Worm (Caenorhabditis elegans) whole organism, L4 larva: ENCODE measurements around the gene gst-32.
"Not testable (repeated sequence)": the region's sequence is repeated elsewhere in the genome, so short reads cannot be mapped to it uniquely, and the experiment has no call there.

Experiments used
- F26F4.8 ChIP-seq: fragments of 200-800 bp; sonication (Bioruptor generic); conservative IDR thresholded peaks from 2 replicates; pipeline ENCODE4 v1.3.6; 2022; ENCODE audit warnings: missing genetic modification characterization, missing compliant biosample characterization
- F44E2.7 ChIP-seq: fragments of 200-800 bp; sonication (Bioruptor generic); IDR thresholded peaks from 2 replicates; pipeline ENCODE4 v2.1.2; 2022; ENCODE audit warnings: missing genetic modification characterization, missing compliant biosample characterization
- Y5F2A.4 ChIP-seq: fragments of 200-800 bp; sonication (Bioruptor generic); optimal IDR thresholded peaks from 2 replicates; lab custom pipeline; 2018; ENCODE audit warnings: mild to moderate bottlenecking, missing genetic modification characterization, missing compliant biosample characterization
- Y75B8A.6 ChIP-seq: fragments of 200-800 bp; sonication (Bioruptor generic); IDR thresholded peaks from 2 replicates; pipeline ENCODE4 v1.3.6; 2022; ENCODE audit warnings: missing genetic modification reagents, missing genetic modification characterization, missing compliant biosample characterization
- aly-2 ChIP-seq: sonication (generic microtip); optimal IDR thresholded peaks from 2 replicates; lab custom pipeline; 2018; ENCODE audit warnings: missing biosample characterization, missing genetic modification characterization
- ama-1 ChIP-seq: fragments of 150-350 bp; optimal IDR thresholded peaks from 2 replicates; lab custom pipeline; 2014; ENCODE audit warnings: inconsistent platforms, mixed read lengths
- attf-4 ChIP-seq: sonication (generic microtip); optimal IDR thresholded peaks from 3 replicates; lab custom pipeline; 2017; ENCODE audit warnings: missing biosample characterization, missing genetic modification characterization
- ceh-28 ChIP-seq: fragments of 150-350 bp; optimal IDR thresholded peaks from 2 replicates; lab custom pipeline; 2014; ENCODE audit warnings: missing biosample characterization, missing genetic modification reagents, missing genetic modification characterization
- ceh-44 ChIP-seq: fragments of 200-800 bp; sonication (Bioruptor generic); IDR thresholded peaks from 2 replicates; pipeline ENCODE4 v1.3.6; 2022; ENCODE audit warnings: missing genetic modification reagents, missing genetic modification characterization, missing compliant biosample characterization
- ceh-62 ChIP-seq: sonication (generic microtip); optimal IDR thresholded peaks from 2 replicates; lab custom pipeline; 2017; ENCODE audit warnings: missing biosample characterization, missing genetic modification characterization
- ces-1 ChIP-seq: fragments of 150-350 bp; sonication (generic microtip); optimal IDR thresholded peaks from 4 replicates; lab custom pipeline; 2014; ENCODE audit warnings: missing biosample characterization, missing genetic modification reagents, missing genetic modification characterization
- daf-12 ChIP-seq: fragments of 150-350 bp; optimal IDR thresholded peaks from 2 replicates; lab custom pipeline; 2014; ENCODE audit warnings: missing biosample characterization, missing genetic modification reagents, missing genetic modification characterization
- daf-16 ChIP-seq, 3 experiments: sonication (generic microtip); optimal IDR thresholded peaks; 2 replicates each; lab custom pipeline; 2016 to 2017; ENCODE audit warnings: missing genetic modification characterization in 3 of 3, missing genetic modification reagents in 3 of 3, mild to moderate bottlenecking in 2 of 3, missing compliant biosample characterization in 2 of 3, missing biosample characterization in 1 of 3, moderate library complexity in 1 of 3
- dmd-8 ChIP-seq: fragments of 200-800 bp; sonication (Bioruptor generic); IDR thresholded peaks from 2 replicates; pipeline ENCODE4 v1.3.6; 2022; ENCODE audit warnings: missing genetic modification characterization, missing compliant biosample characterization
- dmd-9 ChIP-seq: fragments of 200-800 bp; sonication (Bioruptor generic); IDR thresholded peaks from 2 replicates; pipeline ENCODE4 v1.3.6; 2022; ENCODE audit warnings: missing genetic modification reagents, missing genetic modification characterization, missing compliant biosample characterization
- dve-1 ChIP-seq: sonication (generic microtip); optimal IDR thresholded peaks from 2 replicates; lab custom pipeline; 2017; ENCODE audit warnings: antibody characterized with exemption, mild to moderate bottlenecking, missing genetic modification characterization, missing compliant biosample characterization; ENCODE audit not compliant: insufficient read depth
- hlh-11 ChIP-seq: fragments of 200-800 bp; sonication (Bioruptor generic); optimal IDR thresholded peaks from 2 replicates; lab custom pipeline; 2018; ENCODE audit warnings: mild to moderate bottlenecking, missing genetic modification characterization, missing compliant biosample characterization
- hmg-1.1 ChIP-seq: fragments of 200-800 bp; sonication (Bioruptor generic); IDR thresholded peaks from 2 replicates; pipeline ENCODE4 v1.3.6; 2022; ENCODE audit warnings: missing genetic modification reagents, missing genetic modification characterization, missing compliant biosample characterization
- jun-1 ChIP-seq: fragments of 150-350 bp; optimal IDR thresholded peaks from 2 replicates; lab custom pipeline; 2014; ENCODE audit warnings: missing biosample characterization, missing genetic modification reagents, missing genetic modification characterization
- lim-7 ChIP-seq: fragments of 200-800 bp; sonication (Bioruptor generic); IDR thresholded peaks from 2 replicates; pipeline ENCODE4 v1.3.6; 2022; ENCODE audit warnings: missing genetic modification characterization, missing compliant biosample characterization
- lin-13 ChIP-seq: fragments of 150-350 bp; optimal IDR thresholded peaks from 2 replicates; lab custom pipeline; 2014; ENCODE audit warnings: missing biosample characterization, missing genetic modification reagents, missing genetic modification characterization
- lin-39 ChIP-seq: fragments of 150-350 bp; optimal IDR thresholded peaks from 2 replicates; lab custom pipeline; 2014; ENCODE audit warnings: missing biosample characterization, missing genetic modification reagents, missing genetic modification characterization
- lir-3 ChIP-seq: sonication (generic microtip); optimal IDR thresholded peaks from 2 replicates; lab custom pipeline; 2016; ENCODE audit warnings: mild to moderate bottlenecking, missing genetic modification characterization, missing compliant biosample characterization
- lsy-2 ChIP-seq, 2 experiments: fragments of 150-350 bp in 1 of 2; sonication (generic microtip) in 1 of 2; optimal IDR thresholded peaks; 2 replicates each; lab custom pipeline; 2014 to 2017; ENCODE audit warnings: missing biosample characterization in 2 of 2, missing genetic modification characterization in 2 of 2
- mdt-29 ChIP-seq: fragments of 200-800 bp; sonication (Bioruptor generic); IDR thresholded peaks from 2 replicates; pipeline ENCODE4 v1.3.6; 2022; ENCODE audit warnings: missing genetic modification reagents, missing genetic modification characterization, missing compliant biosample characterization
- mep-1 ChIP-seq: fragments of 150-350 bp; sonication (generic microtip); optimal IDR thresholded peaks from 3 replicates; lab custom pipeline; 2014; ENCODE audit warnings: missing biosample characterization, missing genetic modification characterization
- mes-2 ChIP-seq: sonication (generic microtip); optimal IDR thresholded peaks from 2 replicates; lab custom pipeline; 2016; ENCODE audit warnings: missing genotype, mild to moderate bottlenecking, missing genetic modification characterization, missing compliant biosample characterization; ENCODE audit not compliant: poor library complexity, severe bottlenecking
- mxl-2 ChIP-seq: fragments of 200-800 bp; sonication (Bioruptor generic); conservative IDR thresholded peaks from 2 replicates; pipeline ENCODE4 v1.3.6; 2022; ENCODE audit warnings: missing genetic modification reagents, missing genetic modification characterization, missing compliant biosample characterization
- nhr-11 ChIP-seq: fragments of 150-350 bp; optimal IDR thresholded peaks from 2 replicates; lab custom pipeline; 2014; ENCODE audit warnings: missing biosample characterization, missing genetic modification characterization
- nhr-28 ChIP-seq: fragments of 150-350 bp; optimal IDR thresholded peaks from 2 replicates; lab custom pipeline; 2014; ENCODE audit warnings: missing biosample characterization, missing genetic modification characterization
- nhr-48 ChIP-seq: sonication (generic microtip); optimal IDR thresholded peaks from 2 replicates; lab custom pipeline; 2016; ENCODE audit warnings: mild to moderate bottlenecking, missing genetic modification characterization, missing compliant biosample characterization
- nhr-77 ChIP-seq: fragments of 150-350 bp; optimal IDR thresholded peaks from 2 replicates; lab custom pipeline; 2014; ENCODE audit warnings: missing biosample characterization, missing genetic modification characterization
- pha-4 ChIP-seq, 2 experiments: fragments of 150-350 bp in 1 of 2; fragments of 200-800 bp in 1 of 2; sonication (Bioruptor generic) in 1 of 2; IDR thresholded peaks in 1 of 2; optimal IDR thresholded peaks in 1 of 2; 2 replicates each; pipeline versions ENCODE4 v1.3.6 to Lab custom; 2014 to 2022; ENCODE audit warnings: missing genetic modification characterization in 2 of 2, missing genetic modification reagents in 2 of 2, missing biosample characterization in 1 of 2, missing compliant biosample characterization in 1 of 2
- pqm-1 ChIP-seq: sonication (generic microtip); optimal IDR thresholded peaks from 2 replicates; lab custom pipeline; 2017; ENCODE audit warnings: missing biosample characterization, missing genetic modification characterization
- rbr-2 ChIP-seq: sonication (generic microtip); optimal IDR thresholded peaks from 2 replicates; lab custom pipeline; 2016; ENCODE audit warnings: missing genotype, missing genetic modification characterization, missing compliant biosample characterization
- saeg-2 ChIP-seq: fragments of 200-800 bp; sonication (Bioruptor generic); IDR thresholded peaks from 2 replicates; pipeline ENCODE4 v1.3.6; 2022; ENCODE audit warnings: missing genetic modification reagents, missing genetic modification characterization, missing compliant biosample characterization
- set-16 ChIP-seq: fragments of 200-800 bp; sonication (Bioruptor generic); IDR thresholded peaks from 2 replicates; pipeline ENCODE4 v1.3.6; 2022; ENCODE audit warnings: missing genetic modification reagents, missing genetic modification characterization, missing compliant biosample characterization
- skn-1 ChIP-seq: fragments of 150-350 bp; optimal IDR thresholded peaks from 2 replicates; lab custom pipeline; 2014; ENCODE audit warnings: missing biosample characterization, missing genetic modification characterization
- snpc-1.2 ChIP-seq: fragments of 200-800 bp; sonication (Bioruptor generic); IDR thresholded peaks from 2 replicates; pipeline ENCODE4 v1.3.6; 2022; ENCODE audit warnings: missing genetic modification reagents, missing genetic modification characterization, missing compliant biosample characterization
- spr-3 ChIP-seq: fragments of 200-800 bp; sonication (Bioruptor generic); optimal IDR thresholded peaks from 2 replicates; lab custom pipeline; 2018; ENCODE audit warnings: mild to moderate bottlenecking, missing genetic modification characterization, missing compliant biosample characterization
- vab-7 ChIP-seq: fragments of 200-800 bp; sonication (Bioruptor generic); IDR thresholded peaks from 2 replicates; pipeline ENCODE4 v1.3.6; 2022; ENCODE audit warnings: missing genetic modification reagents, missing genetic modification characterization, missing compliant biosample characterization
- zfp-2 ChIP-seq: sonication (generic microtip); optimal IDR thresholded peaks from 2 replicates; lab custom pipeline; 2016; ENCODE audit warnings: mild to moderate bottlenecking, missing genetic modification characterization, missing compliant biosample characterization
- zip-11 ChIP-seq: fragments of 200-800 bp; sonication (Bioruptor generic); IDR thresholded peaks from 2 replicates; pipeline ENCODE4 v1.3.6; 2022; ENCODE audit warnings: missing genetic modification characterization, missing compliant biosample characterization
- zip-2 ChIP-seq: fragments of 150-350 bp; optimal IDR thresholded peaks from 2 replicates; lab custom pipeline; 2014; ENCODE audit warnings: missing biosample characterization, missing genetic modification characterization

gst-32 gene

ce11 chrII:15173174-15173573 is 5.2 kb downstream of the gst-32 start (continued):
- TF ChIP-seq lin-13 (GFP tag; lab: Kevin White, UChicago) (no peak), hmg-1.1 (GFP tag; lab: Robert Waterston, UW) (0 out of 2 replicates have a peak, but pooled peaks have one; percentile 49), mep-1 (tag; lab: Kevin White, UChicago) (no peak), lsy-2 (tag; optimal IDR thresholded peaks at IDR 0.05; lab: Kevin White, UChicago) (peak in 1 of 2 experiments; percentile 21), hlh-11 (tag; lab: Kevin White, UChicago) (peak; percentile 23)

- TF ChIP-seq aly-2 (tag; lab: Kevin White, UChicago); jun-1 (tag; lab: Kevin White, UChicago); skn-1: not testable (repeated sequence)
Observed at ce11 chrII:15171816-15172215, 6.6 kb downstream of the gst-32 start, which contains the start of gene gst-39. TSS of gene gst-39 (minus strand) at chrII:15171916.

- TF ChIP-seq ceh-62 (tag; lab: Kevin White, UChicago) (no peak), Y75B8A.6 (GFP tag; lab: Robert Waterston, UW) (no peak), hmg-1.1 (GFP tag; lab: Robert Waterston, UW) (no peak), mep-1 (tag; lab: Kevin White, UChicago) (no peak), ces-1 (GFP tag; lab: Kevin White, UChicago) (no peak), dve-1 (tag; lab: Kevin White, UChicago) (peak; percentile 63), lim-7 (GFP tag; lab: Robert Waterston, UW) (no peak), nhr-11 (tag; lab: Kevin White, UChicago) (no peak), nhr-77 (tag; lab: Kevin White, UChicago) (peak; percentile 53), ama-1 (no peak), snpc-1.2 (no peak), nhr-28 (tag; lab: Kevin White, UChicago) (peak; percentile 69), lir-3 (tag; lab: Kevin White, UChicago) (no peak), zip-11 (no peak), ceh-44 (GFP tag; lab: Robert Waterston, UW) (no peak), daf-16 (GFP tag; optimal IDR thresholded peaks at IDR 0.05; lab: Kevin White, UChicago) (no peak), daf-16 (tag; optimal IDR thresholded peaks at IDR 0.05; lab: Kevin White, UChicago) (peak; percentile 100)
Observed at ce11 chrII:15169811-15170282, 8.5 kb downstream of the gst-32 start, which contains the start of gene gst-29. TSS of gene gst-29 (minus strand) at chrII:15169861.

- no peak for TF ChIP-seq F26F4.8 (GFP tag; lab: Robert Waterston, UW)
- TF ChIP-seq Y75B8A.6 (GFP tag; lab: Robert Waterston, UW), result no peak
- TF ChIP-seq vab-7 (GFP tag; lab: Robert Waterston, UW), result no peak
- TF ChIP-seq zip-2 (tag; lab: Kevin White, UChicago), result no peak
- peak; percentile 13 for TF ChIP-seq pqm-1 (tag; lab: Kevin White, UChicago)
- TF ChIP-seq daf-12 (tag; lab: Kevin White, UChicago), result no peak
- 0 out of 2 replicates have a peak, but pooled peaks have one; percentile 25 for TF ChIP-seq saeg-2 (GFP tag; lab: Robert Waterston, UW)
- no peak for TF ChIP-seq F44E2.7 (GFP tag; lab: Robert Waterston, UW)
- TF ChIP-seq mes-2 (tag; lab: Kevin White, UChicago), result no peak
- TF ChIP-seq dmd-8 (GFP tag; lab: Robert Waterston, UW), result no peak
- no peak for TF ChIP-seq ceh-44 (GFP tag; lab: Robert Waterston, UW)
- TF ChIP-seq nhr-77 (tag; lab: Kevin White, UChicago), result peak; percentile 52
- TF ChIP-seq nhr-48 (tag; lab: Kevin White, UChicago), result no peak
- no peak for TF ChIP-seq ceh-28 (tag; lab: Kevin White, UChicago)
- TF ChIP-seq lir-3 (tag; lab: Kevin White, UChicago), result no peak
- no peak for TF ChIP-seq mxl-2 (GFP tag; lab: Robert Waterston, UW)
- TF ChIP-seq spr-3 (GFP tag; lab: Kevin White, UChicago), result no peak
- no peak for TF ChIP-seq hmg-1.1 (GFP tag; lab: Robert Waterston, UW)
- TF ChIP-seq dmd-9 (GFP tag; lab: Robert Waterston, UW), result no peak
- no peak for TF ChIP-seq attf-4 (tag; lab: Kevin White, UChicago)
- TF ChIP-seq zfp-2 (tag; lab: Kevin White, UChicago), result no peak
- no peak for TF ChIP-seq lin-39 (tag; lab: Kevin White, UChicago)
- TF ChIP-seq pha-4 (GFP tag; IDR thresholded peaks at IDR 0.05; lab: Robert Waterston, UW), result no peak
- no peak for TF ChIP-seq pha-4 (tag; optimal IDR thresholded peaks at IDR 0.05; lab: Kevin White, UChicago)
- TF ChIP-seq set-16 (GFP tag; lab: Robert Waterston, UW), result no peak
- TF ChIP-seq mdt-29 (GFP tag; lab: Robert Waterston, UW), result no peak
- TF ChIP-seq Y5F2A.4 (GFP tag; lab: Kevin White, UChicago), result no peak
- TF ChIP-seq skn-1, result no peak
- no peak for TF ChIP-seq snpc-1.2
- no peak for TF ChIP-seq rbr-2
Observed at ce11 chrII:15167340-15167739, 11.1 kb downstream of the gst-32 start, which contains the start of gene gst-28. TSS of gene gst-28 (minus strand) at chrII:15167577.
